Fruit fly (Drosophila melanogaster) whole organism, embryonic: ENCODE data around the gene CG43895.
A peak's percentile ranks its signal among the peaks of the same experiment; 100 is the strongest.

Experiments
- Atf-2 ChIP-seq: fragments of 200-800 bp; sonication (Bioruptor generic); optimal IDR thresholded peaks from 2 replicates; lab custom pipeline; 2016; ENCODE audit warnings: missing biosample characterization, missing genetic modification characterization
- CG10209 ChIP-seq: fragments of 200-800 bp; sonication (Bioruptor generic); optimal IDR thresholded peaks from 3 replicates; lab custom pipeline; 2017; ENCODE audit warnings: missing biosample characterization, mild to moderate bottlenecking, missing genetic modification characterization, missing genetic modification reagents
- CG10267 ChIP-seq: fragments of 200-800 bp; sonication (Bioruptor generic); optimal IDR thresholded peaks from 2 replicates; lab custom pipeline; 2018; ENCODE audit warnings: missing biosample characterization, mild to moderate bottlenecking, missing genetic modification characterization, moderate library complexity
- CG11093 ChIP-seq: fragments of 200-800 bp; sonication (Bioruptor generic); IDR thresholded peaks from 3 replicates; pipeline ENCODE4 v1.3.6; 2022; ENCODE audit warnings: missing biosample characterization, missing genetic modification characterization
- CG11456 ChIP-seq: fragments of 200-800 bp; sonication (Bioruptor generic); IDR thresholded peaks from 3 replicates; pipeline ENCODE4 v1.3.6; 2022; ENCODE audit warnings: missing biosample characterization, missing genetic modification characterization
- CG11560 ChIP-seq: fragments of 200-800 bp; sonication (Bioruptor generic); IDR thresholded peaks from 3 replicates; pipeline ENCODE4 v1.3.6; 2022; ENCODE audit warnings: missing biosample characterization, missing genetic modification characterization
- CG13296 ChIP-seq: fragments of 200-800 bp; sonication (Bioruptor generic); optimal IDR thresholded peaks from 3 replicates; lab custom pipeline; 2018; ENCODE audit warnings: missing biosample characterization, mild to moderate bottlenecking, missing genetic modification characterization
- CG14050 ChIP-seq: fragments of 200-800 bp; sonication (Bioruptor generic); IDR thresholded peaks from 3 replicates; pipeline ENCODE4 v1.3.6; 2022; ENCODE audit warnings: missing biosample characterization, missing genetic modification characterization
- CG1603 ChIP-seq: fragments of 200-800 bp; sonication (Bioruptor generic); optimal IDR thresholded peaks from 2 replicates; lab custom pipeline; 2019; ENCODE audit warnings: missing biosample characterization, mild to moderate bottlenecking, missing genetic modification characterization, moderate library complexity
- CG17328 ChIP-seq: fragments of 200-800 bp; sonication (Bioruptor generic); IDR thresholded peaks from 2 replicates; pipeline ENCODE4 v1.3.6; 2022; ENCODE audit warnings: missing biosample characterization, missing genetic modification characterization
- CG2120 ChIP-seq: fragments of 200-800 bp; sonication (Bioruptor generic); optimal IDR thresholded peaks from 3 replicates; lab custom pipeline; 2016; ENCODE audit warnings: missing biosample characterization, missing genetic modification characterization
- CG2199 ChIP-seq: fragments of 200-800 bp; sonication (Bioruptor generic); IDR thresholded peaks from 3 replicates; pipeline ENCODE4 v1.3.6; 2022; ENCODE audit warnings: missing biosample characterization, missing genetic modification characterization
- CG34224 ChIP-seq: fragments of 200-800 bp; sonication (Bioruptor generic); IDR thresholded peaks from 3 replicates; pipeline ENCODE4 v1.3.6; 2022; ENCODE audit warnings: missing biosample characterization, missing genetic modification characterization; ENCODE audit not compliant: partially characterized antibody
- CG4617 ChIP-seq: fragments of 200-800 bp; sonication (Bioruptor generic); optimal IDR thresholded peaks from 3 replicates; lab custom pipeline; 2016; ENCODE audit warnings: missing biosample characterization, missing genetic modification characterization, borderline replicate concordance
- CG5180 ChIP-seq: fragments of 200-800 bp; sonication (Bioruptor generic); optimal IDR thresholded peaks from 3 replicates; lab custom pipeline; 2017; ENCODE audit warnings: missing biosample characterization, missing genetic modification characterization, mild to moderate bottlenecking, moderate library complexity, missing genetic modification reagents
- CG6689 ChIP-seq: fragments of 200-800 bp; sonication (Bioruptor generic); IDR thresholded peaks from 2 replicates; pipeline ENCODE4 v1.3.6; 2022; ENCODE audit warnings: missing biosample characterization, missing genetic modification characterization
- CkIIα-i1 ChIP-seq: fragments of 200-800 bp; sonication (Bioruptor generic); IDR thresholded peaks from 2 replicates; pipeline ENCODE4 v1.3.6; 2022; ENCODE audit warnings: missing biosample characterization, missing genetic modification characterization
- Dbx ChIP-seq: fragments of 200-800 bp; sonication (Bioruptor generic); IDR thresholded peaks from 3 replicates; pipeline ENCODE4 v1.3.6; 2022; ENCODE audit warnings: missing biosample characterization, missing genetic modification characterization
- Fer2 ChIP-seq: fragments of 200-800 bp; sonication (Bioruptor generic); optimal IDR thresholded peaks from 2 replicates; lab custom pipeline; 2018; ENCODE audit warnings: missing biosample characterization, mild to moderate bottlenecking, missing genetic modification characterization, moderate library complexity
- HLH54F ChIP-seq: fragments of 200-800 bp; sonication (Bioruptor generic); optimal IDR thresholded peaks from 3 replicates; lab custom pipeline; 2016; ENCODE audit warnings: missing biosample characterization, missing genetic modification characterization
- Hmr ChIP-seq: fragments of 200-800 bp; sonication (Bioruptor generic); optimal IDR thresholded peaks from 3 replicates; lab custom pipeline; 2017; ENCODE audit warnings: mild to moderate bottlenecking, missing biosample characterization, missing genetic modification reagents, missing genetic modification characterization
- Hr78 ChIP-seq, 2 experiments: fragments of 200-800 bp in 1 of 2; fragments of >200 bp in 1 of 2; sonication (Bioruptor generic) in 1 of 2; optimal IDR thresholded peaks; 2 replicates each; lab custom pipeline; 2017 to 2019; ENCODE audit warnings: missing biosample characterization in 2 of 2, missing genetic modification characterization in 2 of 2, mild to moderate bottlenecking in 1 of 2, moderate library complexity in 1 of 2
- Neu2 ChIP-seq: fragments of 200-800 bp; sonication (Bioruptor generic); optimal IDR thresholded peaks from 3 replicates; lab custom pipeline; 2016; ENCODE audit warnings: missing biosample characterization, missing genetic modification characterization, borderline replicate concordance
- NfI ChIP-seq: fragments of 200-800 bp; sonication (Bioruptor generic); optimal IDR thresholded peaks from 3 replicates; lab custom pipeline; 2018; ENCODE audit warnings: missing biosample characterization, mild to moderate bottlenecking, missing genetic modification characterization, moderate library complexity
- PHDP ChIP-seq: fragments of 200-800 bp; sonication (Bioruptor generic); optimal IDR thresholded peaks from 3 replicates; lab custom pipeline; 2018; ENCODE audit warnings: missing biosample characterization, mild to moderate bottlenecking, missing genetic modification characterization, moderate library complexity
- Rx ChIP-seq: fragments of 200-800 bp; sonication (Bioruptor generic); IDR thresholded peaks from 2 replicates; pipeline ENCODE4 v1.3.6; 2022; ENCODE audit warnings: missing biosample characterization, missing genetic modification characterization
- Scr ChIP-seq: fragments of 200-800 bp; sonication (Bioruptor generic); IDR thresholded peaks from 2 replicates; pipeline ENCODE4 v1.3.6; 2022; ENCODE audit warnings: missing biosample characterization, missing genetic modification characterization; ENCODE audit not compliant: partially characterized antibody
- Side ChIP-seq: fragments of 200-800 bp; sonication (Bioruptor generic); optimal IDR thresholded peaks from 2 replicates; lab custom pipeline; 2016; ENCODE audit warnings: missing biosample characterization, missing genetic modification characterization
- Stat92E ChIP-seq, 3 experiments: fragments of >200 bp in 2 of 3; fragments of 200-800 bp in 1 of 3; sonication (Bioruptor generic) in 1 of 3; optimal IDR thresholded peaks; 2 replicates each; lab custom pipeline; 2017 to 2019; ENCODE audit warnings: missing biosample characterization in 3 of 3, missing genetic modification characterization in 3 of 3, mild to moderate bottlenecking in 1 of 3, moderate library complexity in 1 of 3
- Trl ChIP-seq, 3 experiments: fragments of >200 bp in 2 of 3; fragments of 200-800 bp in 1 of 3; sonication (Bioruptor generic) in 1 of 3; optimal IDR thresholded peaks; 2 replicates in 1 of 3; 3 replicates in 2 of 3; lab custom pipeline; 2016 to 2017; ENCODE audit warnings: missing biosample characterization in 1 of 3, missing genetic modification characterization in 1 of 3
- Xrp1 ChIP-seq: fragments of 200-800 bp; sonication (Bioruptor generic); IDR thresholded peaks from 2 replicates; pipeline ENCODE4 v1.3.6; 2022; ENCODE audit warnings: missing biosample characterization, missing genetic modification characterization
- YL-1 ChIP-seq: fragments of 200-800 bp; sonication (Bioruptor generic); optimal IDR thresholded peaks from 3 replicates; lab custom pipeline; 2017; ENCODE audit warnings: missing biosample characterization, mild to moderate bottlenecking, missing genetic modification characterization
- cas ChIP-seq: fragments of 200-800 bp; sonication (Bioruptor generic); IDR thresholded peaks from 2 replicates; pipeline ENCODE4 v1.3.6; 2022; ENCODE audit warnings: missing biosample characterization, missing genetic modification characterization
- crol ChIP-seq: fragments of 200-800 bp; sonication (Bioruptor generic); IDR thresholded peaks from 2 replicates; pipeline ENCODE4 v1.3.6; 2022; ENCODE audit warnings: missing biosample characterization, missing genetic modification characterization
- cwo ChIP-seq: fragments of 200-800 bp; sonication (Bioruptor generic); optimal IDR thresholded peaks from 3 replicates; lab custom pipeline; 2017; ENCODE audit warnings: missing biosample characterization, missing genetic modification characterization, mild to moderate bottlenecking, moderate library complexity, missing genetic modification reagents
- dimm ChIP-seq: fragments of 200-800 bp; sonication (Bioruptor generic); IDR thresholded peaks from 2 replicates; pipeline ENCODE4 v1.3.6; 2022; ENCODE audit warnings: missing biosample characterization, missing genetic modification characterization
- gce ChIP-seq: fragments of 200-800 bp; sonication (Bioruptor generic); IDR thresholded peaks from 3 replicates; pipeline ENCODE4 v1.3.6; 2022; ENCODE audit warnings: missing biosample characterization, missing genetic modification characterization
- ham ChIP-seq: fragments of 200-800 bp; sonication (Bioruptor generic); IDR thresholded peaks from 2 replicates; pipeline ENCODE4 v1.3.6; 2022; ENCODE audit warnings: missing biosample characterization, missing genetic modification characterization
- jumu ChIP-seq: fragments of 200-800 bp; sonication (Bioruptor generic); optimal IDR thresholded peaks from 3 replicates; lab custom pipeline; 2016; ENCODE audit warnings: missing biosample characterization, missing genetic modification characterization
- ken ChIP-seq: fragments of 200-800 bp; sonication (Bioruptor generic); IDR thresholded peaks from 3 replicates; pipeline ENCODE4 v1.3.6; 2022; ENCODE audit warnings: missing biosample characterization, missing genetic modification characterization
- lbe ChIP-seq: fragments of 200-800 bp; sonication (Bioruptor generic); optimal IDR thresholded peaks from 2 replicates; lab custom pipeline; 2016; ENCODE audit warnings: missing biosample characterization, mild to moderate bottlenecking, missing genetic modification characterization
- lola ChIP-seq, 3 experiments: fragments of >200 bp in 2 of 3; fragments of 200-800 bp in 1 of 3; sonication (Bioruptor generic) in 1 of 3; optimal IDR thresholded peaks; 2 replicates each; lab custom pipeline; 2017 to 2019; ENCODE audit warnings: missing biosample characterization in 3 of 3, missing genetic modification characterization in 3 of 3, mild to moderate bottlenecking in 1 of 3, moderate library complexity in 1 of 3
- luna ChIP-seq: fragments of 200-800 bp; sonication (Bioruptor generic); optimal IDR thresholded peaks from 2 replicates; lab custom pipeline; 2016; ENCODE audit warnings: missing biosample characterization, missing genetic modification characterization
- mam ChIP-seq: fragments of 200-800 bp; sonication (Bioruptor generic); optimal IDR thresholded peaks from 3 replicates; lab custom pipeline; 2016; ENCODE audit warnings: missing biosample characterization, missing genetic modification characterization
- psq ChIP-seq: fragments of 200-800 bp; sonication (Bioruptor generic); optimal IDR thresholded peaks from 2 replicates; lab custom pipeline; 2017; ENCODE audit warnings: missing biosample characterization, missing genetic modification characterization
- sna ChIP-seq: fragments of 200-800 bp; sonication (Bioruptor generic); IDR thresholded peaks from 2 replicates; pipeline ENCODE4 v1.3.6; 2022; ENCODE audit warnings: missing biosample characterization, missing genetic modification characterization; ENCODE audit not compliant: partially characterized antibody
- stc ChIP-seq: fragments of 200-800 bp; sonication (Bioruptor generic); IDR thresholded peaks from 2 replicates; pipeline ENCODE4 v1.3.6; 2022; ENCODE audit warnings: missing biosample characterization, missing genetic modification characterization
- tap ChIP-seq: fragments of 200-800 bp; optimal IDR thresholded peaks from 3 replicates; lab custom pipeline; 2019; ENCODE audit warnings: missing biosample characterization, mild to moderate bottlenecking, missing genetic modification characterization, moderate library complexity
- trem ChIP-seq: fragments of 200-800 bp; optimal IDR thresholded peaks from 3 replicates; lab custom pipeline; 2019; ENCODE audit warnings: missing biosample characterization, mild to moderate bottlenecking, missing genetic modification characterization, moderate library complexity
- vvl ChIP-seq: fragments of 200-800 bp; sonication (Bioruptor generic); IDR thresholded peaks from 2 replicates; pipeline ENCODE4 v1.3.6; 2022; ENCODE audit warnings: missing biosample characterization, missing genetic modification characterization
- yki ChIP-seq: fragments of >200 bp; optimal IDR thresholded peaks from 3 replicates; lab custom pipeline; 2018

Gene CG43895

dm6 chr3L:21823236-21823635, 9.7 kb upstream of the CG43895 start, which contains the start of gene CG7407 (continued):
- TF ChIP-seq CG10209 (GFP tag; lab: Kevin White, UChicago) (no peak), CG1603 (no peak), Xrp1 (no peak), CG11093 (GFP tag; lab: Robert Waterston, UW) (no peak), stc (GFP tag; lab: Robert Waterston, UW) (no peak), Scr (GFP tag; lab: Robert Waterston, UW) (no peak), ham (GFP tag; lab: Robert Waterston, UW) (no peak), lola (GFP tag; optimal IDR thresholded peaks at IDR 0.05; lab: Kevin White, UChicago) (no peak), mam (GFP tag; lab: Kevin White, UChicago) (no peak), tap (no peak), Stat92E (GFP tag; optimal IDR thresholded peaks at IDR 0.05; lab: Kevin White, UChicago) (no peak), CG2120 (GFP tag; lab: Kevin White, UChicago) (no peak), CG4617 (GFP tag; lab: Kevin White, UChicago) (peak; percentile 27), Neu2 (no peak), Hmr (GFP tag; lab: Kevin White, UChicago) (no peak), CG5180 (no peak), PHDP (tag; lab: Kevin White, UChicago) (no peak), CG2199 (no peak), sna (GFP tag; lab: Robert Waterston, UW) (no peak), CG13296 (GFP tag; lab: Kevin White, UChicago) (no peak), cwo (GFP tag; lab: Kevin White, UChicago) (no peak), Dbx (GFP tag; lab: Robert Waterston, UW) (no peak), crol (no peak), cas (GFP tag; lab: Robert Waterston, UW) (no peak), CG11560 (no peak), jumu (no peak), gce (GFP tag; lab: Robert Waterston, UW) (no peak), dimm (no peak), YL-1 (GFP tag; lab: Kevin White, UChicago) (peak; percentile 42), CG34224 (GFP tag; lab: Robert Waterston, UW) (no peak), CkIIα-i1 (no peak), Side (GFP tag; lab: Kevin White, UChicago) (no peak), CG17328 (GFP tag; lab: Robert Waterston, UW) (no peak), Trl (optimal IDR thresholded peaks at IDR 0.05; lab: Kevin White, UChicago) (no peak), Trl (GFP tag; optimal IDR thresholded peaks at IDR 0.05; lab: Kevin White, UChicago) (no peak), yki (lab: Kevin White, UChicago) (no peak), vvl (GFP tag; lab: Robert Waterston, UW) (no peak), CG11456 (no peak), lbe (GFP tag; lab: Kevin White, UChicago) (peak; percentile 19), NfI (GFP tag; lab: Kevin White, UChicago) (no peak), psq (GFP tag; lab: Kevin White, UChicago) (no peak), Hr78 (GFP tag; optimal IDR thresholded peaks at IDR 0.05; lab: Kevin White, UChicago) (no peak), HLH54F (GFP tag; lab: Kevin White, UChicago) (no peak), CG14050 (GFP tag; lab: Robert Waterston, UW) (no peak), trem (tag; lab: Kevin White, UChicago) (no peak), Fer2 (no peak), CG6689 (GFP tag; lab: Robert Waterston, UW) (no peak), ken (no peak), luna (GFP tag; lab: Kevin White, UChicago) (no peak), CG10267 (tag; lab: Kevin White, UChicago) (peak; percentile 50), Rx (GFP tag; lab: Robert Waterston, UW) (no peak), Atf-2 (GFP tag; lab: Kevin White, UChicago) (no peak)
